Fruit fly (Drosophila melanogaster): ENCODE measurements around the gene dmrt93B.
A peak's percentile ranks its signal among the peaks of the same experiment; 100 is the strongest.

Gene dmrt93B

dm6 chr3R:21073707-21074106, at the start of gene dmrt93B:
TSS of gene dmrt93B (plus strand) at chr3R:21074007.
- TF ChIP-seq CG17801 (GFP tag; optimal IDR thresholded peaks at IDR 0.05; ENCODE audit: partially characterized antibody): no peak

DNA sequence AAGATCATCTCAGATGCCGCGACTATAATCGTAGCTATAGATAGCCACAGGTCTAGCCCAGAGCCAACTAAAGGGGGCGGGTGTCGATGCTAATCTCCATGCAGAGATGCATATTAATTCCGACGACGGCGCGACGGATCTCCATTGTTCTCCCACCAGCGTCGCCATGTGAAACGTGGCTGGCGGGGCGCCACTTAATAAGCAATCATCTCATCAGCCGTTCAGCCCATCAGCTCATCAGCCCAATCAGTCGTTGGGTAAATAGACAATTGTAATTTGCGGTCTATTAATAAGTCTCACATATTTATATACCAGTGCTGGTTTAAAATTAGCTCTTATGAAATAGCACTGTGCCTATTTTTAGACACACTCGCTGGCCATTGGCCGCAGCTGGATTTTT, 48.3 kb upstream of the dmrt93B start:
- no peak for TF ChIP-seq CG17801 (GFP tag; optimal IDR thresholded peaks at IDR 0.05; ENCODE audit: partially characterized antibody)

DNA sequence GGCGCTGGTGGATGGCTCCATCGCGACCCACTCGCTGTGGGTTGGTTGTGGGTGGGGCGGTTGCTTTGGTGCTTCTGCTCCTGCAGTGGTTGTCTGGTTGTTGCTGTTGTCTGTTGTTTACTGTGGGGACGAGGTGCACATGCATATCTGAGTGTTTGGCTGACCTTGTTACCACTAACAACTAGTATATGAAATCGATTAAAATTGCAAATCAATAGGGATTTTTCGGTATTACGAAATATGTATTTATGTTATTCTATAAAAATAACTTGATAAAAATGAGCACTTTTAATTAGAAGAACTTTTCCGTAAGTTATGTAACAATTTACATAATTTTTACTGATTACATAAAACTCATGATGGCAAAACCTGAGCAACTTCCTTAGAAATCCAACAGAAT, 31.4 kb upstream of the dmrt93B start, which contains the start of gene Dhc93AB:
Dhc93AB (minus strand) TSS at position 101 of the 400 bp plus-strand sequence.
- TF ChIP-seq CG17801 (GFP tag; optimal IDR thresholded peaks at IDR 0.05; ENCODE audit: partially characterized antibody): no peak

- no peak for TF ChIP-seq CG17801 (GFP tag; optimal IDR thresholded peaks at IDR 0.05; ENCODE audit: partially characterized antibody)
Measured at dm6 chr3R:21043549-21044118, 30.2 kb upstream of the dmrt93B start, which contains the start of gene CG12278. TSS of gene CG12278 (plus strand) at chr3R:21044068.

DNA sequence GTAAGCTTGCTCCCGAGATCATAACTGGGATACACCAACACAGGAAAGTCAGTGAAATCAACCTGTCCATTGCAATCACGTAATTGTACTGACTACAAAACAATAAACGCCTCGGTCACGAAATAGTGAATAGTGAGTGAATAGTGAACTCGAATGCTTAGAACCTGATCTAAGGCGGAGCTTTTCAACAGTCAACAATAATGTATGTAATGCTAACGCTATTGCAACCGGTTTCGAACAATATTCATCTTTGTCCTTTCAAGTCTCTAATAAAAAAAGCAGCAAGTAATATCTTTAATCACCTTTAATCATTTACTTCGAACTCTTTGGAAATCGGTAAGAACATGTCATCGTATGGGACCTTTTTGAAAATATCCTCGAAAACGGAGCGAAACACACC, 28.1 kb upstream of the dmrt93B start, which contains the start of gene CG31189:
CG31189 (minus strand) TSS at position 101 of the 400 bp plus-strand sequence.
- no peak for TF ChIP-seq CG17801 (GFP tag; optimal IDR thresholded peaks at IDR 0.05; ENCODE audit: partially characterized antibody)

DNA sequence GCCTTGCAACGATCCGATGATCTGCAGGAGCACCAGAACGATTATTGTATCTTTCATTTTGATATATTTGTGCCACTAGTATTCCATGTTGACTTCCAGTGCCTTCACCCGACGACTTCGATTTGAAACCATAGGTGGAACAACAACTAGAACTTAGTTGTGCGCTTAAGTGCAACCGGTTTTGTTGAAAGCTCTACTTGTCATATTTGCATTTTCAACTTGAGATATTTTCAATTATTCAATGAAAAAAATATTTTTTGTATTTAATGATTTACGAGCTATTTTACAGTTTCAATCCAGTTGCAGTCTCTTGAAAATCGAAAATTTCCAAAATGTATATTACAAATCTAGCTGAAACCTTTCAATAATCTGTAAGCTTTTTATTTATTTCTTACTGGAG, 26.9 kb upstream of the dmrt93B start, which contains the start of gene CG31207:
CG31207 (minus strand) TSS at position 101 of the 400 bp plus-strand sequence.
- no peak for TF ChIP-seq CG17801 (GFP tag; optimal IDR thresholded peaks at IDR 0.05; ENCODE audit: partially characterized antibody)

DNA sequence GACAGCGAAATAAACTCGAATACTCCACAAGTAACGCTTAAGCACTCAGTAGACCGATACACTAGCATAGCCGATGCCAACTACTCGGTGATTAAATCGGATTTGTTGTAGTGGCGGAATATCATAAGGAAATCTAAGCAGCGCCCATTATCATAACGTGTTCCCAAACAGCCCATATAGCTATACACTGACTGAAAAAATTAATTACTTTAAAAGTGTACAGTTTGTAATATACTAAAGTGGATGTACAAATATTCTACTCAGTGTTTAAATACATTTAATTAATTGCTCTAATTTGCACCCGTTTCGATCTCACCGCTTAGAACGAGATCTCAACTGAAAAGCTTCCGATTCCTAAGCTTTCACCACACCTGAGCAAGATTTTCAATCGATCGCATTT, 25.1 kb upstream of the dmrt93B start, which contains the start of gene CG7079:
CG7079 (minus strand) TSS at position 101 of the 400 bp plus-strand sequence.
- TF ChIP-seq CG17801 (GFP tag; optimal IDR thresholded peaks at IDR 0.05; ENCODE audit: partially characterized antibody): no peak

dm6 chr3R:21050875-21051274, 22.9 kb upstream of the dmrt93B start, which contains the start of gene Jhbp15:
TSS of gene Jhbp15 (minus strand) at chr3R:21050975.
- no peak for TF ChIP-seq CG17801 (GFP tag; optimal IDR thresholded peaks at IDR 0.05; ENCODE audit: partially characterized antibody)

DNA sequence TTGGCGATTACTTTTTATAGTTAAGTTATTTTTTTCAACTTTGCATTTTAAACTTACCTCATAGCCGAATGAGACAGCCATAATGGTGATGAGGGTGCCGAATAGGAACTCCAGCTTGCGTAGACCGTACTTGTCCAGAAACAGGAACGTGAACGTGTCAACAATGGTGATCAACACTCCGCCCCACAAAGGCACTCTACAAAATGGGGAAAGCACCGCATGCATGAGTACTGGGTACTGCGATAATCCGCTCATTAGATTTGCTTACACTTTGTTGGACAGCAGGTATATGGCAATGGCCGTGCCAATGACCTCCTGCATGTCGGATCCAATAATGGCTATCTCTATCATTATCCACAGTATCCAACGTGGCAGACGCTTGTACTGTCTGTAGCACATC, 16.3 kb upstream of the dmrt93B start:
- no peak for TF ChIP-seq CG17801 (GFP tag; optimal IDR thresholded peaks at IDR 0.05; ENCODE audit: partially characterized antibody)

DNA sequence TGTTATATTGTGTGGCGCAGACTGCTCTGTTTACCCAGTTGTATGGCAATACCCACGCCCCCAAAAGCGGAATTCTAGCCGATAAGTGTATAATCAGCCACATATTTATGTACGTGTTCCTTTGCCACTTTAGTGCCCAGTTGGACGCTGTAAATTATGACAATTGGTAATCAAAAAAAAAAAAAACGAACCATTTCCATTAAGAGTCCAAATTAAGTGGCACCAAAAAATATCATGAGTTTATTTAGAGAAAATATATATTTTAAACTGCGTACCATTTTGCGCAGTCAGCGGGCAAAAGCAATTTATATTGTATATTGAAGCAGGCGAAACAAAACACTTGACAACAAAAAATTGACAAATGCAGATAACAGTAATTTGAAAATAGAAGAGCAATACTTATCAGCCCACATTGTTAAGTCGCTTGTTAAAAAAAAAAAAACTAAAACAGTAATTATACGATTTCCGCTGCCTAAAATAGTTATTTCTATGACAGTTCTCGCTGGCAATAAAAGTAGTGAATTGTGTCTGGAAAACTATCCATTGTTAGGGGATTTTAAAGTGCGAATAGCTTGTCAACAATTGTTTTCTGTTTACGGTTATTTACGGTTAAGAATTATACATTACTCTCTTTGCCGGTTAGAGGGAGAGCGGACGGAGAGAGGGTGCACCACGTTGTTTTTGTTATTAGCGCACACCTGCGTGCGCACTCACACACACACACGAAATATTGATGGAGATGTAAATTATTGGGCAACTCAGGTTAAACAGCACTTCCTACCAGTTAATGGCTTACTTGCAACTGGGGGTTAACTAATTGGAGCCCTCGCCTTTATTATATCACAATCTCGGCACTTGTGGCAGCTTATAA, 14.1 kb upstream of the dmrt93B start:
- no peak for TF ChIP-seq CG17801 (GFP tag; optimal IDR thresholded peaks at IDR 0.05; ENCODE audit: partially characterized antibody)

dm6 chr3R:21060430-21061245, 13.2 kb upstream of the dmrt93B start, which contains the start of gene Mvl:
TSS of gene Mvl (minus strand) at chr3R:21060800.
- TF ChIP-seq CG17801 (GFP tag; optimal IDR thresholded peaks at IDR 0.05; ENCODE audit: partially characterized antibody): peak; percentile 12

DNA sequence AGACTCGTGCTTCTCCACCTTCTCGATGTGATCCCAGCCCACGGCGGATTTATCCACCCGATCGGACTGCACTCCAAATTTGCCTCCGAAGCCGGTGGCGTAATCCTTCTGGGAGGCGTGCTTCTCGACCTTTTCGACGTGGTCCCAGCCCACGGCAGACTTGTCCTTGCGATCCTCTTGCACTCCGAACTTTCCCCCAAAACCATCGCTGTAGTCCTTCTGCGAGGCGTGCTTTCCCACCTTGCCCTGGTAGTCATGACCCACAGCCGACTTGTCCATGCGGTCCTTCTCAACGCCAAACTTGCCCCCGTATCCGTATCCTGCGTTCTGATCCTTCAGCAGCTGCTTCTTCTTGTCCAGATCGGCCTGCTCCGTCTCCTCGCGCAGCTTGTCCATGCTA, 10.4 kb upstream of the dmrt93B start:
- no peak for TF ChIP-seq CG17801 (GFP tag; optimal IDR thresholded peaks at IDR 0.05; ENCODE audit: partially characterized antibody)

DNA sequence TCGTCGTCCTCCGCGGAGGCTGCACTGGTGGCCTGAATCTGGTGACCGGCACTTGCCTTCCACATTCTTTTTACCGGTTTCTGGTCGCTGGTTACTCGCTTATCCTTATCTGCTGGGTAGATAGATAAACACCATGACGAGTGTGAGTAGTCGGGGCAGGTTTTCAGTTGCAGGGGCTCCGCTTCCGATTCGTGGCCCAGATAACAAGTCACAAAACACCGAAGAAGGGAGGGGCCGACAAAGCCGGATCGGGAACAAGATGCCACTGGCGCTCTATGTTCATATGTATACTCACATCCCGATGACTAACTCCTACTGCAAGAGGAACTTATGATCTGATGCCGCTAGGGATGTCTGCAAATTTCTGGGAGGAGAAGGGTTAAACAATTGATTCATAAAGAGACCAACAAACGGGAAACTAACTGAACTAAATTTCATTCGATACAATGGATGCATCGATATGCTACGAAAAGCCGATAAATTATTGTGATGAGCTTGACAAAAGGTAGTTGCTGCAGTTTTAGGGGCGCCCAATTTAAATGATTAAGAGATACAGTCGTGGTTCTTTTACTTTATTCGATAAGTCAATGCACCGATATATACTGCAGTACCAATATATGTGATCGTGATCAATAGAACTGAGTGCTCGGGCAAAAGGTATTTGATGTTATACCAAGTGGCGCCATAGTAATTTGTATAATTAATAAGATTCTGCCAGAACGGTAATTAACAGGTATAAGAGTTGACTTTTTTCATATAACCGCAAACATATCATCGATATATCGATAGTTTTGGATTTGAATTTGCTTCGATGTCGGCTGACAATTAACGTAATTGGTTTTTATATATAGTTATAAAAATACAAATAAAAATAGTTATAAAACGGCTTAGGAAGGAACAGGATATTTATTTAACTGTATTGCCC, 9.5 kb upstream of the dmrt93B start, which contains the start of gene Cortactin:
Cortactin (minus strand) TSS at position 472 of the 925 bp plus-strand sequence.
- no peak for TF ChIP-seq CG17801 (GFP tag; optimal IDR thresholded peaks at IDR 0.05; ENCODE audit: partially characterized antibody)

Measured in ovary, adult (tissue).